Worm (Caenorhabditis elegans): ENCODE results near the gene dsb-1.

ce11 chrIV:12408625-12409024 lies at the start of gene dsb-1:
- TF ChIP-seq tbx-11 (GFP tag; IDR thresholded peaks at IDR 0.05): no peak
- no peak for TF ChIP-seq F13C5.2 (tag; optimal IDR thresholded peaks at IDR 0.05)
- TF ChIP-seq ama-1 (optimal IDR thresholded peaks at IDR 0.05): no peak
- TF ChIP-seq pes-1 (GFP tag; IDR thresholded peaks at IDR 0.05): no peak
- TF ChIP-seq ceh-36 (tag; optimal IDR thresholded peaks at IDR 0.05): no peak
